Worm (Caenorhabditis elegans) whole organism, late embryonic: ENCODE data around the gene atln-2.

Experiments
- ama-1 ChIP-seq: fragments of 150-350 bp; optimal IDR thresholded peaks from 2 replicates; lab custom pipeline; 2014
- elt-2 ChIP-seq: sonication (generic microtip); optimal IDR thresholded peaks from 2 replicates; lab custom pipeline; 2016; ENCODE audit warnings: missing genetic modification reagents, missing genetic modification characterization, missing compliant biosample characterization
- fkh-10 ChIP-seq: fragments of 150-350 bp; optimal IDR thresholded peaks from 2 replicates; lab custom pipeline; 2014; ENCODE audit warnings: missing biosample characterization, missing genetic modification reagents, missing genetic modification characterization
- hlh-6 ChIP-seq: sonication (generic microtip); optimal IDR thresholded peaks from 2 replicates; lab custom pipeline; 2016; ENCODE audit warnings: missing genotype, missing genetic modification characterization, missing compliant biosample characterization
- nhr-11 ChIP-seq: fragments of 150-350 bp; optimal IDR thresholded peaks from 2 replicates; lab custom pipeline; 2014; ENCODE audit warnings: missing biosample characterization, missing genetic modification characterization
- pag-3 ChIP-seq: sonication (generic microtip); optimal IDR thresholded peaks from 2 replicates; lab custom pipeline; 2016; ENCODE audit warnings: missing compliant biosample characterization, missing genetic modification characterization, borderline replicate concordance
- pax-1 ChIP-seq: fragments of 150-350 bp; optimal IDR thresholded peaks from 2 replicates; lab custom pipeline; 2014; ENCODE audit warnings: missing biosample characterization, missing genetic modification characterization
- sdc-2 ChIP-seq: sonication (generic microtip); optimal IDR thresholded peaks from 2 replicates; lab custom pipeline; 2016; ENCODE audit warnings: missing genotype, missing genetic modification characterization, missing compliant biosample characterization

DNA sequence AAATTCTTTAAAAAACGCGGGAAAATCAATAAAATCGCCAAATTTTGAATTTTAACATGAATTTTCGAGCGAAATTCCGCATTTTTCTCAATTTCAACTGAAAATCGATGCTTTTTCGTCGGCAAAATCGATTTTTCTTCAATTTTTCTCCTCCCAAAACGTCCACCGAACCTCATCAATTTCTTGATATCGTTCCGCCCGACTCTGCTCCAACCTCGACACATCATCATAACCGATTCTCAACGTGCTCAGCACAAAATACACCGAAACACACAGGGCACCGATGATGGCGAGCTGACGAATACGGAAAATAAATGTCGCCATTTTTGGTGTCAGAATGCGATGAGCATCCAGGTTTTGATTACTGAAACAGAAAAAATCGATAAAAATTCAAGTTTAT is 22.9 kb upstream of the atln-2 start, which contains the start of gene Y41E3.1:
- TF ChIP-seq ama-1 (lab: Kevin White, UChicago) (no peak), pag-3 (no peak), sdc-2 (no peak), pax-1 (tag; lab: Kevin White, UChicago) (no peak), fkh-10 (GFP tag; lab: Kevin White, UChicago) (no peak), elt-2 (tag; lab: Kevin White, UChicago) (no peak), nhr-11 (tag; lab: Kevin White, UChicago) (no peak), hlh-6 (no peak)
